Fruit fly (Drosophila melanogaster): Measurements from ENCODE around the gene CG4911.
A peak's percentile ranks its signal among the peaks of the same experiment; 100 is the strongest.

CG4911 gene

dm6 chr3L:9023627-9024026 is 48.9 kb downstream of the CG4911 start (continued):
- TF ChIP-seq MESR4 (GFP tag; optimal IDR thresholded peaks at IDR 0.05) (peak; percentile 7), lov (optimal IDR thresholded peaks at IDR 0.05) (no peak), lov (GFP tag; IDR thresholded peaks at IDR 0.05) (peak; percentile 62; the same call in 1 of the 3 replicates), ham (GFP tag; IDR thresholded peaks at IDR 0.05) (no peak), sim (GFP tag; IDR thresholded peaks at IDR 0.05) (peak; percentile 40; the same call in 1 of the 2 replicates), Deaf1 (tag; optimal IDR thresholded peaks at IDR 0.05) (peak; percentile 45), br (optimal IDR thresholded peaks at IDR 0.05) (no peak), CG1647 (GFP tag; optimal IDR thresholded peaks at IDR 0.05) (peak; percentile 20), H2.0 (GFP tag; IDR thresholded peaks at IDR 0.05) (peak; percentile 49), Doc2 (GFP tag; IDR thresholded peaks at IDR 0.05) (no peak), tna (GFP tag; IDR thresholded peaks at IDR 0.05; ENCODE audit: partially characterized antibody) (no peak), trem (tag; optimal IDR thresholded peaks at IDR 0.05) (peak; percentile 66), Fer1 (GFP tag; optimal IDR thresholded peaks at IDR 0.05) (no peak), Rfx (GFP tag; IDR thresholded peaks at IDR 0.05) (peak; percentile 38), sisA (GFP tag; IDR thresholded peaks at IDR 0.05) (peak; percentile 50), hbn (GFP tag; IDR thresholded peaks at IDR 0.05; ENCODE audit: partially characterized antibody) (no peak), CG17802 (tag; optimal IDR thresholded peaks at IDR 0.05) (no peak), NK7.1 (GFP tag; optimal IDR thresholded peaks at IDR 0.05) (peak; percentile 41), CG31224 (GFP tag; IDR thresholded peaks at IDR 0.05) (peak; percentile 43), btn (GFP tag; optimal IDR thresholded peaks at IDR 0.05) (peak; percentile 63), CG34224 (GFP tag; IDR thresholded peaks at IDR 0.05; ENCODE audit: partially characterized antibody) (no peak), CkIIα-i1 (GFP tag; IDR thresholded peaks at IDR 0.05) (no peak), HLH4C (GFP tag; IDR thresholded peaks at IDR 0.05; ENCODE audit: partially characterized antibody) (no peak), NfI (GFP tag; optimal IDR thresholded peaks at IDR 0.05) (peak; percentile 39), CG16779 (GFP tag; IDR thresholded peaks at IDR 0.05) (no peak), Med (GFP tag) (peak; percentile 90), CG4424 (GFP tag; optimal IDR thresholded peaks at IDR 0.05) (peak; percentile 65), CG10565 (GFP tag; optimal IDR thresholded peaks at IDR 0.05) (no peak), CG18262 (tag; optimal IDR thresholded peaks at IDR 0.05) (peak; percentile 86), CG1602 (GFP tag; optimal IDR thresholded peaks at IDR 0.05) (peak; percentile 74), CG33557 (GFP tag; optimal IDR thresholded peaks at IDR 0.05) (peak; percentile 74), HmgZ (tag; optimal IDR thresholded peaks at IDR 0.05) (no peak), wdn (GFP tag; IDR thresholded peaks at IDR 0.05) (no peak), Xrp1 (GFP tag; IDR thresholded peaks at IDR 0.05) (peak; percentile 85), CG6813 (GFP tag; optimal IDR thresholded peaks at IDR 0.05) (peak; percentile 24), CG15011 (GFP tag; optimal IDR thresholded peaks at IDR 0.05) (peak; percentile 9), pnt (GFP tag; optimal IDR thresholded peaks at IDR 0.05) (peak; percentile 49)

- TF ChIP-seq CG12391 (tag; optimal IDR thresholded peaks at IDR 0.05) (no peak), CG18011 (GFP tag; optimal IDR thresholded peaks at IDR 0.05) (no peak), CG2678 (tag; optimal IDR thresholded peaks at IDR 0.05) (peak; percentile 16), gem (tag; optimal IDR thresholded peaks at IDR 0.05) (no peak), MBD-R2 (GFP tag; IDR thresholded peaks at IDR 0.05) (no peak), zfh2 (GFP tag; optimal IDR thresholded peaks at IDR 0.05) (no peak), CG17328 (GFP tag; IDR thresholded peaks at IDR 0.05) (no peak), Hmr (GFP tag; optimal IDR thresholded peaks at IDR 0.05) (peak; percentile 34), run (tag; optimal IDR thresholded peaks at IDR 0.05) (no peak), Dfd (GFP tag; optimal IDR thresholded peaks at IDR 0.05) (no peak), tio (GFP tag; optimal IDR thresholded peaks at IDR 0.05) (no peak), CG10267 (tag; optimal IDR thresholded peaks at IDR 0.05) (no peak), CG12219 (GFP tag; optimal IDR thresholded peaks at IDR 0.05) (no peak), CG10366 (GFP tag; IDR thresholded peaks at IDR 0.05) (no peak), CG8359 (GFP tag; optimal IDR thresholded peaks at IDR 0.05; ENCODE audit: borderline replicate concordance) (no peak)
Measured at dm6 chr3L:9020436-9021370, 51.8 kb downstream of the CG4911 start.
